Fruit fly (Drosophila melanogaster) whole organism, embryonic: Measurements from ENCODE around the gene CG10660.

Experiments
- Atf3 ChIP-seq: fragments of 200-800 bp; sonication (Bioruptor generic); optimal IDR thresholded peaks from 3 replicates; lab custom pipeline; 2016; ENCODE audit warnings: missing biosample characterization, missing genetic modification characterization
- Awh ChIP-seq: fragments of 200-800 bp; sonication (Bioruptor generic); IDR thresholded peaks from 2 replicates; pipeline ENCODE4, ENCODE4 v1.3.6; 2022; ENCODE audit warnings: missing biosample characterization, missing genetic modification characterization
- Bteb2 ChIP-seq: fragments of 200-800 bp; sonication (Bioruptor generic); optimal IDR thresholded peaks from 2 replicates; lab custom pipeline; 2016; ENCODE audit warnings: missing biosample characterization, missing genetic modification characterization
- CG10565 ChIP-seq: fragments of 200-800 bp; sonication (Bioruptor generic); optimal IDR thresholded peaks from 3 replicates; lab custom pipeline; 2016; ENCODE audit warnings: missing biosample characterization, mild to moderate bottlenecking, missing genetic modification characterization
- CG10979 ChIP-seq: fragments of 200-800 bp; sonication (Bioruptor generic); optimal IDR thresholded peaks from 2 replicates; lab custom pipeline; 2018; ENCODE audit warnings: missing biosample characterization, mild to moderate bottlenecking, missing genetic modification characterization, moderate library complexity
- CG11456 ChIP-seq: fragments of 200-800 bp; sonication (Bioruptor generic); IDR thresholded peaks from 3 replicates; pipeline ENCODE4 v1.3.6; 2022; ENCODE audit warnings: missing biosample characterization, missing genetic modification characterization
- CG12104 ChIP-seq: fragments of 200-800 bp; sonication (Bioruptor generic); optimal IDR thresholded peaks from 3 replicates; lab custom pipeline; 2016; ENCODE audit warnings: missing biosample characterization, missing genetic modification characterization
- CG12219 ChIP-seq: fragments of 200-800 bp; sonication (Bioruptor generic); optimal IDR thresholded peaks from 3 replicates; lab custom pipeline; 2018; ENCODE audit warnings: missing biosample characterization, mild to moderate bottlenecking, missing genetic modification characterization
- CG12942 ChIP-seq: fragments of 200-800 bp; sonication (Bioruptor generic); optimal IDR thresholded peaks from 3 replicates; lab custom pipeline; 2016; ENCODE audit warnings: missing biosample characterization, missing genetic modification characterization
- CG14965 ChIP-seq: fragments of 200-800 bp; sonication (Bioruptor generic); optimal IDR thresholded peaks from 2 replicates; lab custom pipeline; 2016; ENCODE audit warnings: missing biosample characterization, missing genetic modification characterization, borderline replicate concordance
- CG18619 ChIP-seq: fragments of 200-800 bp; sonication (Bioruptor generic); optimal IDR thresholded peaks from 3 replicates; lab custom pipeline; 2017; ENCODE audit warnings: missing biosample characterization, mild to moderate bottlenecking, missing genetic modification characterization
- CG2120 ChIP-seq: fragments of 200-800 bp; sonication (Bioruptor generic); optimal IDR thresholded peaks from 3 replicates; lab custom pipeline; 2016; ENCODE audit warnings: missing biosample characterization, missing genetic modification characterization
- CG2199 ChIP-seq: fragments of 200-800 bp; sonication (Bioruptor generic); IDR thresholded peaks from 3 replicates; pipeline ENCODE4 v1.3.6; 2022; ENCODE audit warnings: missing biosample characterization, missing genetic modification characterization
- CG30431 ChIP-seq: fragments of 200-800 bp; sonication (Bioruptor generic); optimal IDR thresholded peaks from 2 replicates; lab custom pipeline; 2017; ENCODE audit warnings: missing biosample characterization, missing genetic modification characterization
- CG3065 ChIP-seq: fragments of 200-800 bp; sonication (Bioruptor generic); optimal IDR thresholded peaks from 2 replicates; lab custom pipeline; 2016; ENCODE audit warnings: missing biosample characterization, missing genetic modification characterization
- CG31441 ChIP-seq: fragments of 200-800 bp; sonication (Bioruptor generic); IDR thresholded peaks from 2 replicates; pipeline ENCODE4 v1.3.6; 2022; ENCODE audit warnings: missing biosample characterization, missing genetic modification characterization
- CG34376 ChIP-seq: fragments of 200-800 bp; sonication (Bioruptor generic); optimal IDR thresholded peaks from 2 replicates; lab custom pipeline; 2018; ENCODE audit warnings: missing biosample characterization, mild to moderate bottlenecking, missing genetic modification characterization
- CG3847 ChIP-seq: fragments of 200-800 bp; sonication (Bioruptor generic); IDR thresholded peaks from 2 replicates; pipeline ENCODE4 v1.3.6; 2022; ENCODE audit warnings: missing biosample characterization, missing genetic modification characterization
- CG6175 ChIP-seq: fragments of 200-800 bp; sonication (Bioruptor generic); IDR thresholded peaks from 3 replicates; pipeline ENCODE4 v1.3.6; 2022; ENCODE audit warnings: missing biosample characterization, missing genetic modification characterization
- CG7786 ChIP-seq: fragments of 200-800 bp; sonication (Bioruptor generic); optimal IDR thresholded peaks from 2 replicates; lab custom pipeline; 2016; ENCODE audit warnings: missing biosample characterization, missing genetic modification characterization
- CG8089 ChIP-seq: fragments of 200-800 bp; sonication (Bioruptor generic); optimal IDR thresholded peaks from 3 replicates; lab custom pipeline; 2016; ENCODE audit warnings: missing biosample characterization, missing genetic modification characterization
- CG8765 ChIP-seq: fragments of 200-800 bp; sonication (Bioruptor generic); IDR thresholded peaks from 2 replicates; pipeline ENCODE4 v1.3.6; 2022; ENCODE audit warnings: missing biosample characterization, missing genetic modification characterization
- CHES-1-like ChIP-seq: fragments of 200-800 bp; sonication (Bioruptor generic); optimal IDR thresholded peaks from 2 replicates; lab custom pipeline; 2016; ENCODE audit warnings: missing biosample characterization, missing genetic modification characterization
- Dek ChIP-seq: fragments of 200-800 bp; sonication (Bioruptor generic); optimal IDR thresholded peaks from 3 replicates; lab custom pipeline; 2019; ENCODE audit warnings: missing biosample characterization, mild to moderate bottlenecking, missing genetic modification characterization, moderate library complexity
- Dll ChIP-seq: fragments of 200-800 bp; sonication (Bioruptor generic); IDR thresholded peaks from 4 replicates; pipeline ENCODE4 v1.3.6; 2022; ENCODE audit warnings: missing biosample characterization, missing genetic modification characterization; ENCODE audit not compliant: partially characterized antibody
- ERR ChIP-seq: fragments of 200-800 bp; sonication (Bioruptor generic); optimal IDR thresholded peaks from 2 replicates; lab custom pipeline; 2016; ENCODE audit warnings: missing biosample characterization, missing genetic modification characterization
- H15 ChIP-seq: fragments of 200-800 bp; sonication (Bioruptor generic); IDR thresholded peaks from 3 replicates; pipeline ENCODE4 v1.3.6; 2022; ENCODE audit warnings: missing biosample characterization, missing genetic modification characterization
- HLH3B ChIP-seq: fragments of 200-800 bp; sonication (Bioruptor generic); IDR thresholded peaks from 2 replicates; pipeline ENCODE4 v1.3.6; 2022; ENCODE audit warnings: missing biosample characterization, missing genetic modification characterization
- Hsf ChIP-seq: fragments of 200-800 bp; sonication (Bioruptor generic); optimal IDR thresholded peaks from 3 replicates; lab custom pipeline; 2016; ENCODE audit warnings: missing biosample characterization, missing genetic modification characterization
- MTF-1 ChIP-seq: fragments of 200-800 bp; sonication (Bioruptor generic); optimal IDR thresholded peaks from 2 replicates; lab custom pipeline; 2018; ENCODE audit warnings: missing biosample characterization, mild to moderate bottlenecking, missing genetic modification characterization, borderline replicate concordance
- NfI ChIP-seq: fragments of 200-800 bp; sonication (Bioruptor generic); optimal IDR thresholded peaks from 3 replicates; lab custom pipeline; 2018; ENCODE audit warnings: missing biosample characterization, mild to moderate bottlenecking, missing genetic modification characterization, moderate library complexity
- Ravus ChIP-seq: fragments of 200-800 bp; sonication (Bioruptor generic); IDR thresholded peaks from 2 replicates; pipeline ENCODE4 v1.3.6; 2022; ENCODE audit warnings: missing biosample characterization, missing genetic modification characterization
- Vsx1 ChIP-seq: fragments of 200-800 bp; sonication (Bioruptor generic); optimal IDR thresholded peaks from 2 replicates; lab custom pipeline; 2017; ENCODE audit warnings: missing biosample characterization, mild to moderate bottlenecking, missing genetic modification characterization, missing genetic modification reagents
- ase ChIP-seq: fragments of 200-800 bp; sonication (Bioruptor generic); IDR thresholded peaks from 3 replicates; pipeline ENCODE4 v1.3.6; 2022; ENCODE audit warnings: missing biosample characterization, missing genetic modification characterization
- ato ChIP-seq: fragments of 200-800 bp; sonication (Bioruptor generic); IDR thresholded peaks from 2 replicates; pipeline ENCODE4 v1.3.6; 2022; ENCODE audit warnings: missing biosample characterization, missing genetic modification characterization; ENCODE audit not compliant: partially characterized antibody
- az2 ChIP-seq: fragments of 200-800 bp; sonication (Bioruptor generic); optimal IDR thresholded peaks from 3 replicates; lab custom pipeline; 2016; ENCODE audit warnings: missing biosample characterization, missing genetic modification characterization
- bsh ChIP-seq, 2 experiments: fragments of 200-800 bp; sonication (Bioruptor generic); optimal IDR thresholded peaks; 2 replicates each; lab custom pipeline; 2017 to 2018; ENCODE audit warnings: mild to moderate bottlenecking in 2 of 2, missing biosample characterization in 2 of 2, missing genetic modification characterization in 2 of 2, moderate library complexity in 1 of 2
- caup ChIP-seq: fragments of 200-800 bp; sonication (Bioruptor generic); optimal IDR thresholded peaks from 3 replicates; lab custom pipeline; 2017; ENCODE audit warnings: missing biosample characterization, mild to moderate bottlenecking, missing genetic modification characterization, moderate library complexity; ENCODE audit not compliant: severe bottlenecking
- esg ChIP-seq: fragments of 200-800 bp; sonication (Bioruptor generic); conservative IDR thresholded peaks from 2 replicates; pipeline ENCODE4 v1.3.6; 2022; ENCODE audit warnings: missing biosample characterization, missing genetic modification characterization
- hkb ChIP-seq, 2 experiments: fragments of 200-800 bp in 1 of 2; fragments of >200 bp in 1 of 2; sonication (Bioruptor generic) in 1 of 2; IDR thresholded peaks in 1 of 2; optimal IDR thresholded peaks in 1 of 2; 2 replicates each; pipeline versions ENCODE4 v1.3.6 to Lab custom; 2017 to 2022; ENCODE audit warnings: missing biosample characterization in 1 of 2, missing genetic modification characterization in 1 of 2
- hth ChIP-seq: fragments of >200 bp; optimal IDR thresholded peaks from 2 replicates; lab custom pipeline; 2017; ENCODE audit warnings: inconsistent platforms
- insv ChIP-seq, 2 experiments: fragments of 200-800 bp; sonication (Bioruptor generic); optimal IDR thresholded peaks; 3 replicates each; lab custom pipeline; 2016 to 2018; ENCODE audit warnings: missing biosample characterization in 2 of 2, missing genetic modification characterization in 2 of 2
- jigr1 ChIP-seq: fragments of 200-800 bp; sonication (Bioruptor generic); IDR thresholded peaks from 3 replicates; pipeline ENCODE4 v1.3.6; 2022; ENCODE audit warnings: missing biosample characterization, missing genetic modification characterization
- mam ChIP-seq: fragments of 200-800 bp; sonication (Bioruptor generic); optimal IDR thresholded peaks from 3 replicates; lab custom pipeline; 2016; ENCODE audit warnings: missing biosample characterization, missing genetic modification characterization
- p53 ChIP-seq: fragments of 200-800 bp; sonication (Bioruptor generic); optimal IDR thresholded peaks from 2 replicates; lab custom pipeline; 2016; ENCODE audit warnings: missing biosample characterization, missing genetic modification characterization
- pb ChIP-seq: fragments of 200-800 bp; sonication (Bioruptor generic); optimal IDR thresholded peaks from 3 replicates; lab custom pipeline; 2016; ENCODE audit warnings: missing biosample characterization, missing genetic modification characterization
- run ChIP-seq: fragments of 200-800 bp; sonication (Bioruptor generic); optimal IDR thresholded peaks from 3 replicates; lab custom pipeline; 2018; ENCODE audit warnings: missing biosample characterization, mild to moderate bottlenecking, missing genetic modification characterization
- salm ChIP-seq: fragments of 200-800 bp; sonication (Bioruptor generic); optimal IDR thresholded peaks from 2 replicates; lab custom pipeline; 2018; ENCODE audit warnings: missing biosample characterization, mild to moderate bottlenecking, missing genetic modification characterization
- so ChIP-seq: fragments of 200-800 bp; sonication (Bioruptor generic); IDR thresholded peaks from 3 replicates; pipeline ENCODE4 v1.3.6; 2022; ENCODE audit warnings: missing biosample characterization, missing genetic modification characterization
- zf30C ChIP-seq: fragments of 200-800 bp; sonication (Bioruptor generic); optimal IDR thresholded peaks from 3 replicates; lab custom pipeline; 2018; ENCODE audit warnings: missing biosample characterization, mild to moderate bottlenecking, missing genetic modification characterization
- zfh2 ChIP-seq: fragments of 200-800 bp; sonication (Bioruptor generic); optimal IDR thresholded peaks from 2 replicates; lab custom pipeline; 2016; ENCODE audit warnings: missing biosample characterization, missing genetic modification characterization

Gene CG10660

dm6 chr3L:12489952-12490351 lies 524 bp downstream of the CG10660 start (continued):
- TF ChIP-seq CG8765 (no peak), zfh2 (GFP tag; lab: Kevin White, UChicago) (no peak), Dek (no peak), CG2120 (GFP tag; lab: Kevin White, UChicago) (no peak), CG8089 (GFP tag; lab: Kevin White, UChicago) (no peak), CG2199 (GFP tag; lab: Robert Waterston, UW) (no peak), ato (GFP tag; lab: Robert Waterston, UW) (0 out of 2 replicates have a peak, but pooled peaks have one; percentile 15), Vsx1 (no peak), CG18619 (GFP tag; lab: Kevin White, UChicago) (no peak), zf30C (GFP tag; lab: Kevin White, UChicago) (no peak), run (no peak), CG34376 (GFP tag; lab: Kevin White, UChicago) (peak; percentile 25), esg (GFP tag; lab: Robert Waterston, UW) (no peak), Awh (GFP tag; lab: Robert Waterston, UW) (no peak), CG6175 (GFP tag; lab: Robert Waterston, UW) (0 out of 3 replicates have a peak, but pooled peaks have one; percentile 17), CG11456 (GFP tag; lab: Robert Waterston, UW) (no peak), p53 (no peak), hkb (optimal IDR thresholded peaks at IDR 0.05; lab: Kevin White, UChicago) (no peak), hkb (GFP tag; IDR thresholded peaks at IDR 0.05; lab: Robert Waterston, UW) (peak; percentile 40; the same call in 1 of the 2 replicates), caup (GFP tag; lab: Kevin White, UChicago) (no peak), HLH3B (GFP tag; lab: Robert Waterston, UW) (no peak), Ravus (no peak), hth (no peak), CG14965 (GFP tag; lab: Kevin White, UChicago) (no peak), so (GFP tag; lab: Robert Waterston, UW) (0 out of 3 replicates have a peak, but pooled peaks have one; percentile 24), pb (GFP tag; lab: Kevin White, UChicago) (no peak), CG31441 (GFP tag; lab: Robert Waterston, UW) (no peak), CG30431 (no peak), CHES-1-like (GFP tag; lab: Kevin White, UChicago) (no peak), CG10565 (no peak), jigr1 (GFP tag; lab: Robert Waterston, UW) (no peak), MTF-1 (GFP tag; lab: Kevin White, UChicago) (no peak), az2 (GFP tag; lab: Kevin White, UChicago) (no peak), Hsf (GFP tag; lab: Kevin White, UChicago) (no peak), mam (GFP tag; lab: Kevin White, UChicago) (no peak), CG3847 (GFP tag; lab: Robert Waterston, UW) (no peak), CG7786 (GFP tag; lab: Kevin White, UChicago) (no peak), Bteb2 (GFP tag; lab: Kevin White, UChicago) (no peak), H15 (GFP tag; lab: Robert Waterston, UW) (no peak), Dll (GFP tag; lab: Robert Waterston, UW) (0 out of 4 replicates have a peak, but pooled peaks have one; percentile 31), ERR (GFP tag; lab: Kevin White, UChicago) (no peak), bsh (GFP tag; optimal IDR thresholded peaks at IDR 0.05; lab: Kevin White, UChicago) (no peak), CG12104 (GFP tag; lab: Kevin White, UChicago) (no peak), ase (GFP tag; lab: Robert Waterston, UW) (no peak), NfI (GFP tag; lab: Kevin White, UChicago) (no peak), CG12219 (no peak), CG10979 (no peak), CG12942 (no peak), Atf3 (no peak), insv (GFP tag; optimal IDR thresholded peaks at IDR 0.05; lab: Kevin White, UChicago) (no peak), salm (tag; lab: Kevin White, UChicago) (no peak), CG3065 (GFP tag; lab: Kevin White, UChicago) (no peak)
